Fruit fly (Drosophila melanogaster) whole organism, larva: Measurements from ENCODE around the gene CG42688.

Source experiments
- noc ChIP-seq: fragments of 200-800 bp; sonication (Bioruptor generic); optimal IDR thresholded peaks from 3 replicates; lab custom pipeline; 2019; ENCODE audit warnings: missing biosample characterization, mild to moderate bottlenecking, missing genetic modification characterization, moderate library complexity

Gene CG42688

DNA sequence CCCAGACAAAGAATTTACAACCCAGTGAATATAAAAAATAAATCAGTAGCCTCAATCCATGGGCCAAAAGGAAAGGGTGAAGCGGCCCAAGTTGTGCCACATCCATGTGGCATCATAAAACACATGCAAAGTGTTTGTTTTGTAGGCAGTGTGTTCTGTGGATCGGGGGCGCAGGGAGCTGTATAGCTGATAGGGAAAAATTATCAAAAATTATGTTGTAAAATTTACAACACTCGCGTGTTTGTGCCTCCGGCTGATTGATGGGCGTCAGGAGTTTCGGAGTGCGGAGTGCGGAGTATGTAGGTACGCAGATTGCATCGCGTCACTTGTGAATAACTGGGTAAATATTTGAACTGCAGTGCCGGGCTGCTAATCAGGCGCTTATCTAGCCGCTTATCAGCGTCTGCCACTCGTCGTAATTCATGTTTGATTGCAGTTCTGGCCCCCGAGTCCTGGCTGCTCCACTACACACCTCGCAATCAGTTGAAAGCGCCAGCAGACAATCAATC lies 9.2 kb upstream of the CG42688 start:
- no peak for TF ChIP-seq noc

DNA sequence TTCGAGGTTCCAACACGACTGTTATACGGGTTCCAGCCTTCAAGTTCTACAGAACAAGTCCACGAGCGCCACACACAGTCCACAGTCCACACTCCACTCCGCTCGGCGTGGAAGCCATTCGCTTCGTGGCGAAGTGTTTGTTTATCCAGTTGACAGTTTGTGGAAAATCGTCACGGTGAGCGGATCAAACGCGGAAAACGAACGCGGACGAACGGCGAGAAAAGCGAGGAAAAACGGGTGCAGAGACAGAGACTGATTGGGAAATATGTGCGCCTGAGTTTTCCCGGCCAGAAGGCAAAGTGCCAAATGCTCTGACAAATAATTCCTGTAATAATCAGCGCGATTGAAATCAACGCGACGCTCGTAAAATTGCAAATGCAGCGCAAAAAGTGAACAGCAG lies 7.6 kb upstream of the CG42688 start, which contains the start of gene drl:
drl (plus strand) TSS at position 148 of the 400 bp plus-strand sequence.
- no peak for TF ChIP-seq noc

DNA sequence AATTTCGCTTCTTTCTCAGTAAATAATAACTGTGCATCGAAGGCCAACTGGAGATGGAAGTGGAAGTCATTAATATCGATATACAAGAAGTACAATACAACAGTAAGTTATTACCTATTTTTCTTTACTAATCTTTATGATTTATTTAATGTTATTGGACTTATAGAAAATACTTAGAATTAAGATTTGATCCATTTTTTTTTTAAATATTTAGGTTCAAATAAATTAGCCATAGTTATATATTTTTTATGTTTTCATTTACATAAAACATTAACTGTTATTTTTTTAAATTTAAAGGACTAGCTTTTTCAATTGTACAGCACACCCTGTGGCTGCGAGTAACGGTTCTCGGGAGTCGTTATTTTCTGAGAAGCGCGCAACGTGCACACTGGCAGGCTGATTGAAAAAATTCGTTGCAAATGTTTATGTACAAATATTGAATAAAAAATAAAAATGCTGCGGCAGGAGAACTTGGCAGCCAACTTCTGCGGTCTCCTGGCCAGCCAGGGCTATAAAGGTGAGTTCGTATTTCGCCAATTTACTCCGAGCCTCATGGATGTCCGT lies 3.1 kb upstream of the CG42688 start, which contains the start of the genes gammaTub37C and pigeon:
gammaTub37C (minus strand) TSS at position 51 of the 564 bp plus-strand sequence.
pigeon (plus strand) TSS at position 368 of the 564 bp plus-strand sequence.
- TF ChIP-seq noc: no peak

DNA sequence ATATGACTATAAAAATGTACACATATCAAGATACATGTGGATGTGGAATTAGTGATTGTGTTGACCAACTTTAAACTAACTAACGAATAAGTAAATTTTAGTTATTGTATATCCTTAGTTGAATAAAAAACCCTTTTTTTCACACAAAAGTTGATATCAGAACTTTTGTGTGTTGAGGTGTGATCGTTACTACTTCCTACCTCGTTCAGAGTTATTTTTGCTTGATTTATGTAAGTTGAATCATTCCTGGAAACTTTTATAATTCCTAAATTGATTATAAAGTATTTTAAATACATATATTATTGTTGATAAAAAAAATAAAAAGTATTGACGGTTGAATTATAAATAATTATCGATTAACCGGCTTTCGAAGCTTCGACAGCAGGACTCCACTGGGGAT lies 1.1 kb upstream of the CG42688 start, which contains the start of gene CG46059:
CG46059 (minus strand) TSS at position 101 of the 400 bp plus-strand sequence.
- TF ChIP-seq noc: no peak

DNA sequence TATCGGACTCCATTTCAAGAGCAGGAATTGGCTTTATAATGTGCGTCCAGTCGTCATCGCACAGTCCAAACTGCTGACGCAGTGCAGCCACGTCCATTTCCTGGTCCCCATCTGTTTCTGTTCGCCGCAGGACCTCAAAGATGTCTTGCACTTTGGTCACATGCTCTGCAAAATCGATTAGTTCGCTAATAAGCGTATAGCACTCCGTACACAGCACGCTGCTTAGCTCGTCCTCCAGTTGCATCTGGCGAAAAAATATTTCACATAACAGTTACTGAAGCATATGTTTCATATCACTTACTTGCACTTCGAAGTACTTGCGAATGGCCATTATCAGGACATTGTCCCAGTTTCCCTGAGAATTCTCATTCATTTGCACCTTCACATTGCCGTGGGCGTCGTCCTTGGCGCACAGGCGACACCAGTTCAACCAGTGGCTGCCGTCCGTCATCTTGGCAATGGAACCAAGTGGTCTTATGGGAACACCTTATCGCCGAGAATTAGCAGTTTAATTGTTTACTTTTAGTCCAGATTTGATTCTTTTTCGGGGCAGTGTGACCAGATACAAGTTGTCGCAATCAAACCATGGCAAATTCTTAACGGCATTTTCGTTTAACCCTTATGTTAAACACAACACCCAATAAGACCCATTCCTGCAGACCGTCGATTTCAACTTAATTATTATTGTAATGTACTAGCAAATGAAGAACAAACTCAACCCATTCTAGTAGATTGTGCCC lies 1.3 kb downstream of the CG42688 start, which contains the start of gene CG17568:
CG17568 (minus strand) TSS at position 550 of the 740 bp plus-strand sequence.
- TF ChIP-seq noc: no peak

DNA sequence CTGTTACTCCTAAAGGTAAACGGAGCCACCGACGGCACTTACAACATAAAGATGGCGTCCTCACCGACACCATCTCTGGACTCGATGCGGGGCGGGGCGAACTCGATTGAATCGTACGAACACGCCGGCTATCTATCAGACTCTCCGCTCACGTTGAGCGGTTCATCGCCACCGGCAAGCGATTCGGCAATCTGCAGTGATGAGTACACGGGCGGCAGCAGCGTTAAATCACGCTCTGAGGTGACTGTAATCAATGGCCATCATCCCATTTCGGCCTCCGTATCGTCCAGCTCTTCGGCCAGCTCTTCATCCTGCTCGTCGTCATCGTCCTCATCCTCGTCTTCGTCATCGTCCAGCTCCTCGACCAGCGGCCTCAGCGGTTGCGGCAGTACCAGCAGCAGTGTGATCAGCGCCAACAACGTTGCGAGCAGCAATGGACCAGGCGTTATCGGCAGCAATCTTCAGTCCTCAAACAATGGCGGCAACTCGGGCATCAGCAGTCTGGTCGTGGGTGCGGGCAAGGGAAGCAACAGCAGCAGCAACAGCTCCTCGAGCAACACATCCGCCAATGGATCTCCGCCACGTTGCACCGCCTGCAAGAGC lies 14.4 kb downstream of the CG42688 start:
- TF ChIP-seq noc: no peak

DNA sequence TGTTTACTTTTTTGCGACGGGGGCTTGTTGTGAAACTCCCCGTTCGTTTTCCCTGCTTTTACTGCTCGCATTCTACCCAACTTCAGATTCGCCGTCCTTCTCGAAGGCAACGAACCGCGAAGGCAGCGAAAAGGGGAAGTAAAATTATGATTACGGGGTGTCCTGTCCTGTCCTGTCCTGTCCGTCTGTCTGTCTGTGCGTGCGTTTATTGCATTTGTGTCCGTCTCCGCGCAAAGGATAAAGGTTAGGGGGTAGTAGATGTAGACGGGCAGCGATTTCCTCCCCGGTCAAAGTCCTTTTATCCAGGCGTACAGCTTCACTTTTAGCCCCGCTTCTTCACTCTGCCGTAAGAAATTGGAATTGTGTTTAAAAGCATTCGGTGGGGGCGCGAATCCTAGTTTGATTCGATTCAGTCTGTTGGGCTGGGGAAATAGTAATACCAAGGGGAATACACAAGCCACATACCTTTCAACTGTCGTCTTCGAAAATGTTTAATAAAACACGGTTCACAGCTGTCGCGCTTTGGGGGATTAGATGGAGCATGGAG lies 15.4 kb downstream of the CG42688 start:
- no peak for TF ChIP-seq noc

DNA sequence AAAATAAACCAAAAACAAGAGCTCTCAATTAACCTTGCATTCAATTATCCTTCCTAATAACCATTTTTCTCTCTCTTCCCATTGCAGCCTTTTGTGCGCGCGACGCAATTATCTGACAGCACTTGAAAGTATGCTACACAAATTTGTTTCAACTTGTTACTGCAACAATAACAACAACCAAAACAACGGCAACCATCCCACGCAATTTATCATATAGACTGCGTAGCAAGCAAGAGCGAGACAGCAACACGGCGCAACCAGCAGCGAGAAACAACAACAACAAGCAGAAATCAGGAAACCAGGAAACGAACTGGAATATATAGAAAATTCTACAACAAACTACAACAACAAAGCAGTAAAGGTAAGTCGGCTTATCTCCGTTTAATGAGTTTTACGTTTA lies 16.6 kb downstream of the CG42688 start:
- TF ChIP-seq noc: no peak

DNA sequence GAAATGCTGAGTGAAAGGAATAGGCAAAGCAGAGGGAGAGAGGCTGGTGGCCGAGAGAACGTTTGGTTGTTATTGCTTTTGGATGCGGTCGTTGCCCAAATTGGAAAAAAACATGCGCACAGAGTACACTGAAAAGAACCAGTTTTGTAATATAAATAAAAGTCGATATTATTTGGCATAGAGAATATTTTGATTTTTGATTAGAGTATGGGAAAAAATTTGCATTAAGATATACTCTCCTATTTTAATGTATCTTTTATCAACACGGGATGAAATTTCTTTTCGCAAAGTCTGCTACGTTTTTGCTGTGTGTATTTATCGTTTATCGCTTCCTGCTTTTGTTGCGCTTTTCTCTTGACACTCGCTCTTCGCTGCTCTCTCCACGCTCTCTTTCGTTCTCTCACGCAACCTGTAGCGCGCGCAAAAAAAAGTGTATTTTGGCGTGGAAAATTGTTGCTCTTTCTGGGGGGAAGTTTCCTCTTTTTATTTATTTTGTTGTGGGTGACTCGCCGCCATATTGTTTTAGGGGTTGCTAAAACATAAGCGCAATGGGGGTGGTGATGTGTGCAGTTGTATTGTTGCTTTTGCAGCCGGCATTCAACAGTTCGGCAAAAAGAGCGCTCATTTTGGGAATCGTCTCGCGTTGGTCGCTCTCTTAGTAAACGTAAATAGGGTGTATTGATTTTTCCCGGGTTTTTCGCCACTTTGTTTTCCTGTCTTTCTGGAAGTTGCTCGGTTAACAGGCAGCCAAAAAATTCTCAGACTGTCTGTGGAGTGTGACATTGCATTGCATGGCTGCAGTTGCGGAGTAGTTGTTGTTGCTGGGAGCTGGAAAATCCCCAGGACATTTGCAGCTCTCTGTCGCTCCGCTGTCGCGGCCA lies 17.4 kb downstream of the CG42688 start:
- TF ChIP-seq noc: peak; percentile 83

DNA sequence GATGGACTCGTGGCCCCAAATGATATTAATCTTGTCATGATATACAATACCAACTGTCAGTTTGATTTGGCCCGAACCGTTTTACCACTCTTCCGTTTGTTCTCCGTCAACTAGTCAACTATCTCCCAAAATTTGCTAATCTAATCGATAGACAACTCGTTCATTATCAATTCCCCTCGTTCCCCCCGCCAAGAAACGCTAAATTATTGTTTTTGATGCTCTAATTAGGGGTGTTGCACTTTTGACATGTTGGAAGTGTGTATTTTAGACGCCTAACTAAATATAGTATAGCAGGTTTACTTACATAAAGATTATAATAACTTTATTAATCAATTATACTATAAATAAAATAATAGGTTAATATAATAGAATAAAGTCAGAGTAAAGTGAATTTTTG lies 18.6 kb downstream of the CG42688 start:
- no peak for TF ChIP-seq noc

DNA sequence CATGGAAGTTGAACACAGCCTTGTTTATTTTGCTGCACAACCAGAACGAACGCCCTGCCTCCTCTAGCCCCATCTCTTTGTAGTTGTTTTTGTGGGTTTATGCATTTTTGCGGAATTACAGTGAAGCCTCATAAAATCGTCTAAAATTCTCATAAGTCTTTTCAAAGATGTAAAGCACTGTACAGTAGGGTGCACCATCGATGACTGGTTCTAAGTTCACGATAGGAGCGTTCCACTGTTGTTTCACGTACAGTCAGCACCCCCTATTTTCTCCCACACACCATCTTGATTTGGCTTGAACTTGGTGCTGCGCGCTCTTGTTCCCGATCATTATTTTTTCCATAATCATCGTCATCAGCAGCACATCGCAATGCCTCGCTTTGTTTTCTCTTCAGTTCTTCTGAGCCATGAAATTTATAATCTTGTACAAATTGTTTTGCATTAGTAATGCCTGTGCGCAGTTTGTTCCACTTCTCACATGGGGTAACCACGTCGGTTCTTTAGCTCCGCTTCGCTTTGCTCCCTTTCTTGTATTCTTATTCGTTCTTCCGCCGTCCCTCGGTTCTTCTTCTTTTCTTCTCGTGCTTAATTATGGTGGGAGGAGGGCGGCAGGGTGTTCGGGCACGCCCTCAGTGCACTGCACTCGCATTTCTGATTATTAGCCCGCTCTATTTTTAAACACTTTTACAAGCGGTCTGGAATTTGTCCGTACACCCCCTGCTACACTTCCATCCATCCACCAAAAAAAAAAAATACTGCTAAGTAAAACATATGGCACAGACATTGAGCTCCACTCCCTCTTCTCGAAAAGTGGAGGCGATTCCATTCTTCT lies 19.3 kb downstream of the CG42688 start:
- no peak for TF ChIP-seq noc

DNA sequence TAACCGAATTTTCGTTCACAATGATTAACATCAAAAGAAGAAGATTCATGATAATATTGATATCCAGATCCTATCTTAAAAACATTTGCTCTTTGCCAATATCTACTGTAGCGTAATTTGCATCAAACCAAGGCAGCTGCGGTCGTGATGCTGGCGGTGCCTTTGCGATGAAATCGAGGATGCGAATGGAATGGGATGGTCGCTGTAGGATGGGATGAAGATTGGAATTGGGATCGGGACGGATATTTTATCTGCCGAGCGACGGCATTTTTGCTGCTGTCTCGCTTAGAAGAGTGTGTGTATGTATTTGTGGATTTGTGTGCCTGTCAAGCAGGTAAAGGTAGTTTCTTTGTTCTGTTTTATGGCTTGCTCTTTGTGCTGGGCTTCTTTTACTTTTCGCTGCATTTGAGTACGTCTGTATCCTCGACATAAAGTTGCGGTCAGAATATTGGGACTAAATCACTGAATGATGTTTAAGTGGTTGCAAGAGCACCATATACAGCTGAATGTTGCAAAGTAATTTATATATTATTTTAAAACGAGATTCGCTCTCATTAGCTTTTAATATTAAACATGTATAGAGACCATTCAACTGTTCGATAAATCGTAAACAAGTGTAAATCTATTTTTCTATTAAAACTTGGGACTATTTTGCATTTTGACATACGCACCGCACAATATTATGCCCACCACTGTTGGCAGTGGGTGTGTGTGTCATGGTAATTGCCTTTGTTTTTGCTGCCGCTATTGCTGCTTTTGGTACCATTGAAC lies 20.1 kb downstream of the CG42688 start:
- TF ChIP-seq noc: no peak

DNA sequence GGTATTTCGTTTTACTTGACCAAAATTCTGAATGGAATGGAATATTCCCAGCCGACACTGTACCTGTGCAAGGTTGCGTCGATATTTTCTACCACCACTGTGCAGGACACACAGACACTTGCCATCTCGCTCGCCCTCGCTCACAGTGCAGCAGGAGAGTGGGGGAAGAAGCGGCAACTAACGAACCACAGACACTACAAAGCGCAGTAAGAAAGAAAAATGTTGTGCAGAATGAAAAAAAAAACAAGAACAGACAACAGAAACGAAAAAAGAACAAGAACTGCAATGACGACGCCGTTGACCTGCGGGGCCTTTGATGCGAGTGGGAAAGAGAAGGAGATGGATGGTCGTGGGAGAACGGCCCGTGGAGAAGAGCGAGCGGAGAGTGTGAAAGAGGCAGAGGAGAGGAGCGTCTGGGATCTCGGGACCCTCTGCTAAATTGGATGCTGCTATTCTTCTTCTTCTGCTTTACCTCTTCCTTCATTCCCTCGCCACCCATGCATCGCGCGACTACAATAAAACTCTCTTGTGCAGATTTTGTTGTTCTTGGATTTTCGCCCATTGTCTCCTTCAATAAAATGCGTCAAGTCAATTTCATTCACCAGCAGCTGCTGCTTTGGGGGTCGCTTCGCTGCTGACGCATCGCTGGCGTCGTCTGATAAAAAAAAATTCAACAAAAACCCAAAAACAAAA lies 21.2 kb downstream of the CG42688 start:
- TF ChIP-seq noc: no peak
